Fruit fly (Drosophila melanogaster) whole organism, embryonic: ENCODE results near the gene CG17707.

Source experiments
- CG11696 ChIP-seq: fragments of 200-800 bp; sonication (Bioruptor generic); IDR thresholded peaks from 2 replicates; pipeline ENCODE4 v1.3.6; 2022; ENCODE audit warnings: missing biosample characterization, missing genetic modification characterization
- CG6175 ChIP-seq: fragments of 200-800 bp; sonication (Bioruptor generic); IDR thresholded peaks from 3 replicates; pipeline ENCODE4 v1.3.6; 2022; ENCODE audit warnings: missing biosample characterization, missing genetic modification characterization
- HLH4C ChIP-seq: fragments of 200-800 bp; sonication (Bioruptor generic); IDR thresholded peaks from 3 replicates; pipeline ENCODE4 v1.3.6; 2022; ENCODE audit warnings: missing biosample characterization, missing genetic modification characterization; ENCODE audit not compliant: partially characterized antibody
- HLH54F ChIP-seq: fragments of 200-800 bp; sonication (Bioruptor generic); optimal IDR thresholded peaks from 3 replicates; lab custom pipeline; 2016; ENCODE audit warnings: missing biosample characterization, missing genetic modification characterization
- Poxn ChIP-seq: fragments of 200-800 bp; sonication (Bioruptor generic); IDR thresholded peaks from 2 replicates; pipeline ENCODE4 v1.3.6; 2022; ENCODE audit warnings: missing biosample characterization, missing genetic modification characterization
- Rx ChIP-seq: fragments of 200-800 bp; sonication (Bioruptor generic); IDR thresholded peaks from 2 replicates; pipeline ENCODE4 v1.3.6; 2022; ENCODE audit warnings: missing biosample characterization, missing genetic modification characterization
- sisA ChIP-seq: fragments of 200-800 bp; sonication (Bioruptor generic); IDR thresholded peaks from 2 replicates; pipeline ENCODE4 v1.3.6; 2022; ENCODE audit warnings: missing biosample characterization, missing genetic modification characterization
- usp ChIP-seq: fragments of >200 bp; optimal IDR thresholded peaks from 2 replicates; lab custom pipeline; 2017; ENCODE audit warnings: missing biosample characterization, missing genetic modification characterization
- wek ChIP-seq: fragments of 200-800 bp; sonication (Bioruptor generic); optimal IDR thresholded peaks from 3 replicates; lab custom pipeline; 2018; ENCODE audit warnings: missing biosample characterization, mild to moderate bottlenecking, missing genetic modification characterization, moderate library complexity

DNA sequence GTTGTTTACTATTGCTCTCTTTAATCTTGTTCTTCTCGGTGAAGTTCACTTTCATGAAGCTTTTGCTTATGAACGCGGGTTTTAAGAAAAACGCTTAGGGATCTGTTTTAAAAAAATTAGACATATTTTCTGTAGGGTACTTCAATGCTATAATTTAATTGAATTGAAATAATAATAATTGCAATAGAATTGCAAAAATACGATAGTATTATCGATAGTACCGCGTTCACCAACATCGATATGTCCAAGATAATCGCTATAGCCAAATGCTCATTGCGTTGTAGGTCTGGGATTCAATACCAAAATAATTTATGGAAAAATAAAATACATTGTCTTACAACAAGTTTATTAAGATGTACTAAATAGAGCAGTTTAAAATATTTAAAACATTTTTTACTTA, 6.3 kb downstream of the CG17707 start:
- no peak for TF ChIP-seq usp
- TF ChIP-seq wek (GFP tag; lab: Kevin White, UChicago), result no peak
- no peak for TF ChIP-seq sisA (GFP tag; lab: Robert Waterston, UW)
- no peak for TF ChIP-seq CG11696 (GFP tag; lab: Robert Waterston, UW)
- TF ChIP-seq CG6175 (GFP tag; lab: Robert Waterston, UW), result no peak
- no peak for TF ChIP-seq Poxn (GFP tag; lab: Robert Waterston, UW)
- TF ChIP-seq HLH54F (GFP tag; lab: Kevin White, UChicago), result no peak
- TF ChIP-seq HLH4C (GFP tag; lab: Robert Waterston, UW), result peak; percentile 75
- TF ChIP-seq Rx, result no peak
